ENCODE assay signal across 1 fruit fly cellular context in genomic region chrX:9282783-9283289, dm6.
TF ChIP-seq lines count a peak whose summit lies in the region.

Gene c11.1 (minus strand): TSS chrX:9283117.

TF ChIP-seq in whole organism, embryonic, 481 proteins besides CTCF, POLR2A, EP300 and RAD21 (continued from another document):
- TF ChIP-seq Dp (GFP tag; optimal IDR thresholded peaks at IDR 0.05; lab: Kevin White, UChicago) (peak; percentile 66), CG15011 (GFP tag; optimal IDR thresholded peaks at IDR 0.05; lab: Kevin White, UChicago) (no peak), klu (GFP tag; IDR thresholded peaks at IDR 0.05; lab: Robert Waterston, UW) (no peak), Awh (GFP tag; IDR thresholded peaks at IDR 0.05; lab: Robert Waterston, UW) (no peak), pb (GFP tag; optimal IDR thresholded peaks at IDR 0.05; lab: Kevin White, UChicago) (no peak), Xbp1 (GFP tag; optimal IDR thresholded peaks at IDR 0.05; lab: Kevin White, UChicago) (no peak), CG2712 (tag; optimal IDR thresholded peaks at IDR 0.05; lab: Kevin White, UChicago) (peak; percentile 18), Vsx1 (GFP tag; optimal IDR thresholded peaks at IDR 0.05; lab: Kevin White, UChicago) (no peak), CG12391 (tag; optimal IDR thresholded peaks at IDR 0.05; lab: Kevin White, UChicago) (peak; percentile 31), ind (GFP tag; optimal IDR thresholded peaks at IDR 0.05; lab: Kevin White, UChicago) (no peak), CG1603 (tag; optimal IDR thresholded peaks at IDR 0.05; lab: Kevin White, UChicago) (no peak), CG6765 (GFP tag; optimal IDR thresholded peaks at IDR 0.05; lab: Kevin White, UChicago) (no peak), CG12659 (GFP tag; optimal IDR thresholded peaks at IDR 0.05; lab: Kevin White, UChicago) (peak; percentile 64), ci (GFP tag; IDR thresholded peaks at IDR 0.05; lab: Robert Waterston, UW) (peak; percentile 34; the same call in 1 of the 3 replicates), Stat92E (GFP tag; optimal IDR thresholded peaks at IDR 0.05; lab: Kevin White, UChicago) (no peak), zen2 (GFP tag; IDR thresholded peaks at IDR 0.05; lab: Robert Waterston, UW; ENCODE audit: partially characterized antibody) (no peak), HmgZ (tag; optimal IDR thresholded peaks at IDR 0.05; lab: Kevin White, UChicago) (peak; percentile 58), ssp (GFP tag; IDR thresholded peaks at IDR 0.05; lab: Robert Waterston, UW) (0 out of 2 replicates have a peak, but pooled peaks have one; percentile 18), CG12104 (GFP tag; optimal IDR thresholded peaks at IDR 0.05; lab: Kevin White, UChicago) (no peak), trem (tag; optimal IDR thresholded peaks at IDR 0.05; lab: Kevin White, UChicago) (peak; percentile 50), CG18262 (tag; optimal IDR thresholded peaks at IDR 0.05; lab: Kevin White, UChicago) (no peak), gfzf (GFP tag; optimal IDR thresholded peaks at IDR 0.05; lab: Kevin White, UChicago) (peak; percentile 95), CG17328 (GFP tag; IDR thresholded peaks at IDR 0.05; lab: Robert Waterston, UW) (no peak), CG16863 (GFP tag; optimal IDR thresholded peaks at IDR 0.05; lab: Kevin White, UChicago) (no peak), CG8290 (GFP tag; optimal IDR thresholded peaks at IDR 0.05; lab: Kevin White, UChicago) (peak; percentile 50), CG8290 (tag; optimal IDR thresholded peaks at IDR 0.05; lab: Kevin White, UChicago) (no peak), CG2116 (GFP tag; optimal IDR thresholded peaks at IDR 0.05; lab: Kevin White, UChicago) (peak; percentile 24), HmgD (GFP tag; optimal IDR thresholded peaks at IDR 0.05; lab: Kevin White, UChicago) (peak; percentile 49), CG32767 (GFP tag; IDR thresholded peaks at IDR 0.05; lab: Robert Waterston, UW) (no peak), CG13624 (GFP tag; optimal IDR thresholded peaks at IDR 0.05; lab: Kevin White, UChicago) (peak; percentile 41), fd3F (GFP tag; optimal IDR thresholded peaks at IDR 0.05; lab: Kevin White, UChicago) (no peak), tll (GFP tag; optimal IDR thresholded peaks at IDR 0.05; lab: Kevin White, UChicago) (no peak), CG3407 (GFP tag; optimal IDR thresholded peaks at IDR 0.05; lab: Kevin White, UChicago) (no peak), Mes4 (GFP tag; optimal IDR thresholded peaks at IDR 0.05; lab: Kevin White, UChicago) (no peak), shn (GFP tag; optimal IDR thresholded peaks at IDR 0.05; lab: Kevin White, UChicago) (no peak), CoRest (tag; optimal IDR thresholded peaks at IDR 0.05; lab: Kevin White, UChicago) (peak; percentile 24), ash1 (GFP tag; optimal IDR thresholded peaks at IDR 0.05; lab: Kevin White, UChicago) (no peak), dpn (GFP tag; optimal IDR thresholded peaks at IDR 0.05; lab: Kevin White, UChicago) (peak in 1 of 2 experiments; percentile 5), stwl (tag; optimal IDR thresholded peaks at IDR 0.05; lab: Kevin White, UChicago) (peak; percentile 11)
TF ChIP-seq in whole organism, embryonic: peak in this region for 81.
